Worm (Caenorhabditis elegans): Measurements from ENCODE around the gene F13H8.2.
A peak's percentile ranks its signal among the peaks of the same experiment; 100 is the strongest.

DNA sequence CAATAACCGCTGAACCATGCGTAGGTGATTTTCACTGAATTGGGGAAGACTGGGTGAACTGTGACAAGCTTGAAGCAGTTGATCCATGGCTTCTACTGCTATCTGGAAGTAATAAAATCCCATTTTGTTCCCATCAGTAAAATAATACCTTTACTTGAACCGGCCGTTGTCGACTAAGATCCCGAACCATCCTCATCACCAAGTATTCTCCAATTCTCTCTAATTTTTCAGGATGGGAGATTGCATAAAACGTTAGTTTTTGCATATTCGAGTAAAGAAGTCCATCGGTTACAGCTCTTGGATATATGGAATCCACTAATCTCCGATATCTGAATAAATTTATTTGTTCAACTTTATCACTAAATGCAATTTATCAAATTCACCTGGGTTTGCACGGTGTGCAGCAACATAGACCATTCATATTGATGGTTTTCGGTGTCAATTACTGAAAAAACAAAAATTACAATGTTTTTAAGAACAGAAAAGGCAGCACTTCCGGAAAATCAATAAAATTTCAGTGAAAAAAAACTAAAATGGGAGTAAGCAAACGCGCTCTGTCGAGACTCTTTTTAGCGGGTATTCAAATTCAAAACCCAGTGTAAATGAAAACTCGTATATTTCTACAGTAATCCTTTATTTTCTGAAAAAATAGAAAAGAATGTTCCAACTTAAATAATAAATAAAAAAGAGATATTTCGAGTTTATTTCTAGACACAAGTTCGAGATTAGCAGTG is 50.7 kb downstream of the F13H8.2 start, which contains the start of gene efr-3:
- TF ChIP-seq dmd-4 (tag; optimal IDR thresholded peaks at IDR 0.05; ENCODE audit: borderline replicate concordance) = no peak
- TF ChIP-seq madf-2 (tag; optimal IDR thresholded peaks at IDR 0.05) = no peak
- TF ChIP-seq unc-42 (tag; optimal IDR thresholded peaks at IDR 0.05) = peak; percentile 6
- no peak for TF ChIP-seq pros-1 (tag; optimal IDR thresholded peaks at IDR 0.05)
- TF ChIP-seq ama-1 (optimal IDR thresholded peaks at IDR 0.05) = no peak
- TF ChIP-seq pha-4 (tag; optimal IDR thresholded peaks at IDR 0.05) = no peak
- TF ChIP-seq nhr-11 (tag; optimal IDR thresholded peaks at IDR 0.05) = no peak
- no peak for TF ChIP-seq pag-3 (tag; optimal IDR thresholded peaks at IDR 0.05; ENCODE audit: borderline replicate concordance)
- TF ChIP-seq C38D4.7 (GFP tag; optimal IDR thresholded peaks at IDR 0.05) = no peak
- TF ChIP-seq rnt-1 (tag; optimal IDR thresholded peaks at IDR 0.05) = no peak
